Fruit fly (Drosophila melanogaster): ENCODE measurements around the gene CG18766.

DNA sequence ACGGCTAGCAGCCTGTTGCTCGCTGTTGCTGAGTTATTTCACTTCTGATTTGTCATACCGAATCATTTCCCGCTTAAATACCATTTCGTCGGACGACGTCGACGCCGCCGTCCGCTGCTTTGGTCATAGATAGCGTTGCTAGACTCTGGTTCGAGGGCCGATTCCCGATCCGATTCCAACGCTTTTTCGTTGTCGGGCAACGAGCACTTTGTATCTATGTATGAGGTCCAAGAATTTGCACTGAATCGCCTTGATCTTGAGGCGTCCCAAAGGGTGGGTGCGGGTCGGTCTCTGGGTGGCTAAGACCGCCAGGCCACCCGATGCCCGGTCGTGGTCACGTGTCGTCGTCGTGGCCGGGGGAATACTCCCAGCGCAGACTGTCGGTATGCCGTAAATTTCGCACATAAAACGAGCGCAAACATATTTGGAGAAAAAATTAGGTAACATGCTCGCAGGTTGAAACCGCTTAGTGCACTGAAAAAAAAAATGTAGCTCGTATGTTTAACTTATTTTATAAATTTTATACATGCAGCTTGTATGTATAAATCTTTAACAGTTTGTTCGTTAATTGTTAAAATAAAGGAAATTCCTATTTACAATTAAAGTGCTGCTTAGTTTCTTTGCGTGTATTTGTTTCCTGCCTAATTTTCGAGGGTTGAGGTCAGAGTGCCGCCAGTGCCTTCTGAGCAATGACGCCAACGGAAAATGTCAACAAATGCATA lies 47.3 kb upstream of the CG18766 start, which contains the start of gene CG3348:
- TF ChIP-seq pan (optimal IDR thresholded peaks at IDR 0.05) = no peak
- no peak for TF ChIP-seq Dll (optimal IDR thresholded peaks at IDR 0.05)

All from whole organism.